Fruit fly (Drosophila melanogaster): ENCODE measurements around the gene Hsc70-2.

DNA sequence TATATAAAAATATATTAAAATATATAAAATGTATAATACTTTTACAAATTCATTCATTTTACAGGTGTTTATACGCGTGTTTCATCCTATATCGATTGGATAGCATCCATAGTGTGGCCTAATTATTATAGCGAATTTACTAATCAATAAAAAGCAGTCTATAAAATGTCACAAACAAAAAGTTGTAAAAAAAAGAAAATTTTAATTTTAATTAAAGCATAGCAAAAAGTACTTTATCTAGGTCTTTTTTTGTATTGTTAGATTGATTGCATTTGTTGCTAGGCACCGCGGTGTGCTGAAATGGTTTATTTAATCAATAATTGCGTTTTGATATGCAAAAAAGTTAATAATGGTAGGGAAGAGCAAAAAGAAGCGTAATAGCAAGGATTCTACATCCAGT, 702 bp upstream of the Hsc70-2 start, which contains the start of gene CG45122:
- TF ChIP-seq ac (GFP tag; optimal IDR thresholded peaks at IDR 0.05) (no peak), Gug (GFP tag; IDR thresholded peaks at IDR 0.05) (no peak)

All from whole organism, embryonic.